Worm (Caenorhabditis elegans): ENCODE measurements around the gene cyp-25A1.

Gene cyp-25A1

ce11 chrIII:3804422-3804821 is 28.0 kb upstream of the cyp-25A1 start, which contains the start of gene xbx-5:
xbx-5 (minus strand) TSS chrIII:3804477.
- TF ChIP-seq M03D4.4 (tag; optimal IDR thresholded peaks at IDR 0.05) (no peak), ceh-39 (tag; optimal IDR thresholded peaks at IDR 0.05) (no peak), lin-13 (tag; optimal IDR thresholded peaks at IDR 0.05) (no peak), sptf-1 (tag; optimal IDR thresholded peaks at IDR 0.05) (no peak), cnd-1 (tag; optimal IDR thresholded peaks at IDR 0.05) (no peak), sem-2 (GFP tag; optimal IDR thresholded peaks at IDR 0.05) (no peak), bed-3 (GFP tag; optimal IDR thresholded peaks at IDR 0.05) (no peak), nhr-76 (tag; optimal IDR thresholded peaks at IDR 0.05) (no peak)

ce11 chrIII:3806883-3807282 is 25.5 kb upstream of the cyp-25A1 start:
- no peak for TF ChIP-seq nhr-237 (tag; optimal IDR thresholded peaks at IDR 0.05)
- no peak for TF ChIP-seq nhr-2 (tag; optimal IDR thresholded peaks at IDR 0.05)
- no peak for TF ChIP-seq ces-1 (GFP tag; optimal IDR thresholded peaks at IDR 0.05)
- TF ChIP-seq mab-5 (tag; optimal IDR thresholded peaks at IDR 0.05): no peak
- TF ChIP-seq sptf-1 (tag; optimal IDR thresholded peaks at IDR 0.05): no peak
- no peak for TF ChIP-seq ceh-39 (tag; optimal IDR thresholded peaks at IDR 0.05)
- TF ChIP-seq elt-1 (tag; optimal IDR thresholded peaks at IDR 0.05; ENCODE audit: borderline replicate concordance, insufficient read depth): no peak
- TF ChIP-seq hlh-1 (tag; optimal IDR thresholded peaks at IDR 0.05): no peak
- no peak for TF ChIP-seq tbx-8 (GFP tag; optimal IDR thresholded peaks at IDR 0.05)
- no peak for TF ChIP-seq drap-1 (GFP tag; optimal IDR thresholded peaks at IDR 0.05)
- no peak for TF ChIP-seq pha-4 (tag; optimal IDR thresholded peaks at IDR 0.05)
- no peak for TF ChIP-seq ceh-43 (GFP tag; optimal IDR thresholded peaks at IDR 0.05)
- no peak for TF ChIP-seq mls-2 (tag; optimal IDR thresholded peaks at IDR 0.05)
- no peak for TF ChIP-seq unc-120 (tag; optimal IDR thresholded peaks at IDR 0.05; ENCODE audit: poor library complexity, severe bottlenecking)
- no peak for TF ChIP-seq cnd-1 (tag; optimal IDR thresholded peaks at IDR 0.05)
- no peak for TF ChIP-seq M03D4.4 (tag; optimal IDR thresholded peaks at IDR 0.05)
- no peak for TF ChIP-seq bed-3 (GFP tag; optimal IDR thresholded peaks at IDR 0.05)
- no peak for TF ChIP-seq lin-13 (tag; optimal IDR thresholded peaks at IDR 0.05)
- TF ChIP-seq sem-2 (GFP tag; optimal IDR thresholded peaks at IDR 0.05): no peak
- TF ChIP-seq ztf-11 (tag; optimal IDR thresholded peaks at IDR 0.05): no peak

ce11 chrIII:3807590-3807989 is 24.8 kb upstream of the cyp-25A1 start:
- TF ChIP-seq blmp-1 (tag; optimal IDR thresholded peaks at IDR 0.05) (peak; percentile 60), nhr-237 (tag; optimal IDR thresholded peaks at IDR 0.05) (no peak), ceh-83 (GFP tag; optimal IDR thresholded peaks at IDR 0.05) (no peak), nhr-12 (tag; optimal IDR thresholded peaks at IDR 0.05) (no peak), drap-1 (GFP tag; optimal IDR thresholded peaks at IDR 0.05) (no peak), elt-1 (tag; optimal IDR thresholded peaks at IDR 0.05; ENCODE audit: borderline replicate concordance, insufficient read depth) (no peak)

ce11 chrIII:3809008-3809407 is 23.4 kb upstream of the cyp-25A1 start, which contains the start of gene toh-1:
toh-1 (minus strand) TSS chrIII:3809030.
- TF ChIP-seq M03D4.4 (tag; optimal IDR thresholded peaks at IDR 0.05): no peak
- TF ChIP-seq nhr-12 (tag; optimal IDR thresholded peaks at IDR 0.05): no peak
- no peak for TF ChIP-seq blmp-1 (tag; optimal IDR thresholded peaks at IDR 0.05)
- no peak for TF ChIP-seq mep-1 (tag; optimal IDR thresholded peaks at IDR 0.05)
- TF ChIP-seq unc-62 (GFP tag; optimal IDR thresholded peaks at IDR 0.05): no peak
- no peak for TF ChIP-seq lin-32 (GFP tag; optimal IDR thresholded peaks at IDR 0.05)
- TF ChIP-seq mls-2 (tag; optimal IDR thresholded peaks at IDR 0.05): no peak
- no peak for TF ChIP-seq mab-5 (tag; optimal IDR thresholded peaks at IDR 0.05)
- no peak for TF ChIP-seq lin-13 (tag; optimal IDR thresholded peaks at IDR 0.05)
- no peak for TF ChIP-seq tbx-8 (GFP tag; optimal IDR thresholded peaks at IDR 0.05)
- TF ChIP-seq elt-1 (tag; optimal IDR thresholded peaks at IDR 0.05; ENCODE audit: borderline replicate concordance, insufficient read depth): no peak
- TF ChIP-seq cnd-1 (tag; optimal IDR thresholded peaks at IDR 0.05): no peak
- no peak for TF ChIP-seq nhr-237 (tag; optimal IDR thresholded peaks at IDR 0.05)

- TF ChIP-seq unc-120 (tag; optimal IDR thresholded peaks at IDR 0.05; ENCODE audit: poor library complexity, severe bottlenecking): no peak
- no peak for TF ChIP-seq flh-1 (GFP tag; optimal IDR thresholded peaks at IDR 0.05)
- TF ChIP-seq elt-1 (tag; optimal IDR thresholded peaks at IDR 0.05; ENCODE audit: borderline replicate concordance, insufficient read depth): no peak
- TF ChIP-seq lin-13 (tag; optimal IDR thresholded peaks at IDR 0.05): no peak
- TF ChIP-seq ztf-11 (tag; optimal IDR thresholded peaks at IDR 0.05): no peak
- TF ChIP-seq mls-2 (tag; optimal IDR thresholded peaks at IDR 0.05): no peak
- TF ChIP-seq M03D4.4 (tag; optimal IDR thresholded peaks at IDR 0.05): no peak
- TF ChIP-seq nhr-2 (tag; optimal IDR thresholded peaks at IDR 0.05): no peak
- TF ChIP-seq lsy-2 (tag; optimal IDR thresholded peaks at IDR 0.05): no peak
- no peak for TF ChIP-seq ceh-39 (tag; optimal IDR thresholded peaks at IDR 0.05)
- TF ChIP-seq bed-3 (GFP tag; optimal IDR thresholded peaks at IDR 0.05): no peak
- no peak for TF ChIP-seq pha-4 (tag; optimal IDR thresholded peaks at IDR 0.05)
- no peak for TF ChIP-seq ces-1 (GFP tag; optimal IDR thresholded peaks at IDR 0.05)
- TF ChIP-seq hlh-1 (tag; optimal IDR thresholded peaks at IDR 0.05): no peak
- no peak for TF ChIP-seq lin-32 (GFP tag; optimal IDR thresholded peaks at IDR 0.05)
Observed at ce11 chrIII:3811375-3811924, 20.9 kb upstream of the cyp-25A1 start.
